Worm (Caenorhabditis elegans) whole organism, mixed stage, embryonic: ENCODE data around the gene his-5.
A peak's percentile ranks its signal among the peaks of the same experiment; 100 is the strongest.

Experiments used
- M03D4.4 ChIP-seq: sonication (generic microtip); optimal IDR thresholded peaks from 2 replicates; lab custom pipeline; 2017; ENCODE audit warnings: mild to moderate bottlenecking, missing genetic modification characterization, missing compliant biosample characterization
- bed-3 ChIP-seq: fragments of 200-800 bp; sonication (Bioruptor generic); optimal IDR thresholded peaks from 3 replicates; lab custom pipeline; 2018; ENCODE audit warnings: mild to moderate bottlenecking, missing genetic modification characterization, moderate library complexity, missing compliant biosample characterization
- blmp-1 ChIP-seq: fragments of 150-350 bp; optimal IDR thresholded peaks from 2 replicates; lab custom pipeline; 2014; ENCODE audit warnings: missing biosample characterization, missing genetic modification characterization
- ceh-39 ChIP-seq: fragments of 150-350 bp; optimal IDR thresholded peaks from 2 replicates; lab custom pipeline; 2014; ENCODE audit warnings: missing biosample characterization, missing genetic modification characterization
- ceh-43 ChIP-seq: fragments of 200-800 bp; sonication (Bioruptor generic); optimal IDR thresholded peaks from 2 replicates; lab custom pipeline; 2018; ENCODE audit warnings: mild to moderate bottlenecking, missing genetic modification characterization, moderate library complexity, missing compliant biosample characterization
- ceh-83 ChIP-seq: fragments of 200-800 bp; sonication (Bioruptor generic); optimal IDR thresholded peaks from 2 replicates; lab custom pipeline; 2018; ENCODE audit warnings: mild to moderate bottlenecking, missing genetic modification characterization, missing compliant biosample characterization
- ces-1 ChIP-seq: fragments of 150-350 bp; optimal IDR thresholded peaks from 2 replicates; lab custom pipeline; 2014; ENCODE audit warnings: missing biosample characterization, missing genetic modification reagents, missing genetic modification characterization
- cnd-1 ChIP-seq: fragments of 200-800 bp; sonication (Bioruptor generic); optimal IDR thresholded peaks from 2 replicates; lab custom pipeline; 2018; ENCODE audit warnings: mild to moderate bottlenecking, missing genetic modification characterization, missing compliant biosample characterization
- drap-1 ChIP-seq: fragments of 200-800 bp; sonication (Bioruptor generic); optimal IDR thresholded peaks from 3 replicates; lab custom pipeline; 2018; ENCODE audit warnings: mild to moderate bottlenecking, missing genetic modification characterization, missing compliant biosample characterization
- elt-1 ChIP-seq: sonication (generic microtip); optimal IDR thresholded peaks from 2 replicates; lab custom pipeline; 2017; ENCODE audit warnings: missing genetic modification characterization, mild to moderate bottlenecking, missing compliant biosample characterization, antibody characterized with exemption, moderate library complexity, borderline replicate concordance; ENCODE audit not compliant: insufficient read depth
- elt-3 ChIP-seq: fragments of 150-350 bp; optimal IDR thresholded peaks from 2 replicates; lab custom pipeline; 2014; ENCODE audit warnings: missing biosample characterization, missing genetic modification characterization
- flh-1 ChIP-seq: fragments of 200-800 bp; sonication (Bioruptor generic); optimal IDR thresholded peaks from 2 replicates; lab custom pipeline; 2018; ENCODE audit warnings: mild to moderate bottlenecking, missing genetic modification characterization, moderate library complexity, missing compliant biosample characterization
- ham-2 ChIP-seq: fragments of 200-800 bp; sonication (Bioruptor generic); optimal IDR thresholded peaks from 2 replicates; lab custom pipeline; 2018; ENCODE audit warnings: mild to moderate bottlenecking, missing genetic modification characterization, missing compliant biosample characterization
- hlh-1 ChIP-seq: fragments of 150-350 bp; optimal IDR thresholded peaks from 2 replicates; lab custom pipeline; 2014; ENCODE audit warnings: missing biosample characterization, missing genetic modification reagents, missing genetic modification characterization
- lin-13 ChIP-seq: fragments of 150-350 bp; optimal IDR thresholded peaks from 2 replicates; lab custom pipeline; 2014; ENCODE audit warnings: missing biosample characterization, missing genetic modification characterization
- lin-32 ChIP-seq: fragments of 200-800 bp; sonication (Bioruptor generic); optimal IDR thresholded peaks from 2 replicates; lab custom pipeline; 2018; ENCODE audit warnings: mild to moderate bottlenecking, missing genetic modification characterization, missing compliant biosample characterization
- lsy-2 ChIP-seq: fragments of 150-350 bp; optimal IDR thresholded peaks from 2 replicates; lab custom pipeline; 2014; ENCODE audit warnings: missing biosample characterization, missing genetic modification characterization
- mab-5 ChIP-seq: fragments of 150-350 bp; optimal IDR thresholded peaks from 2 replicates; lab custom pipeline; 2014; ENCODE audit warnings: missing biosample characterization, missing genetic modification characterization
- mep-1 ChIP-seq: fragments of 150-350 bp; optimal IDR thresholded peaks from 2 replicates; lab custom pipeline; 2017; ENCODE audit warnings: missing biosample characterization, missing genetic modification reagents, missing genetic modification characterization, inconsistent platforms
- mls-2 ChIP-seq: sonication (generic microtip); optimal IDR thresholded peaks from 2 replicates; lab custom pipeline; 2016; ENCODE audit warnings: mild to moderate bottlenecking, missing genetic modification characterization, moderate library complexity, missing compliant biosample characterization
- nhr-12 ChIP-seq: fragments of 150-350 bp; optimal IDR thresholded peaks from 2 replicates; lab custom pipeline; 2014; ENCODE audit warnings: missing biosample characterization, missing genetic modification characterization
- nhr-2 ChIP-seq: fragments of 150-350 bp; optimal IDR thresholded peaks from 2 replicates; lab custom pipeline; 2014; ENCODE audit warnings: missing biosample characterization, missing genetic modification characterization
- nhr-237 ChIP-seq: fragments of 150-350 bp; optimal IDR thresholded peaks from 2 replicates; lab custom pipeline; 2014; ENCODE audit warnings: missing biosample characterization, missing genetic modification characterization
- nhr-28 ChIP-seq: fragments of 150-350 bp; optimal IDR thresholded peaks from 2 replicates; lab custom pipeline; 2014; ENCODE audit warnings: missing biosample characterization, missing genetic modification characterization
- nhr-76 ChIP-seq: sonication (generic microtip); optimal IDR thresholded peaks from 2 replicates; lab custom pipeline; 2017; ENCODE audit warnings: missing biosample characterization, missing genetic modification characterization
- pha-4 ChIP-seq: fragments of 150-350 bp; optimal IDR thresholded peaks from 2 replicates; lab custom pipeline; 2018; ENCODE audit warnings: missing biosample characterization, missing genetic modification reagents, missing genetic modification characterization
- sem-2 ChIP-seq: fragments of 200-800 bp; sonication (Bioruptor generic); optimal IDR thresholded peaks from 2 replicates; lab custom pipeline; 2018; ENCODE audit warnings: mild to moderate bottlenecking, missing genetic modification characterization, missing compliant biosample characterization
- snpc-4 ChIP-seq: fragments of 150-350 bp; optimal IDR thresholded peaks from 2 replicates; lab custom pipeline; 2014; ENCODE audit warnings: missing biosample characterization, missing genetic modification characterization
- sptf-1 ChIP-seq: sonication (generic microtip); optimal IDR thresholded peaks from 2 replicates; lab custom pipeline; 2017; ENCODE audit warnings: mild to moderate bottlenecking, missing genetic modification characterization, moderate library complexity, missing compliant biosample characterization
- tbx-8 ChIP-seq: fragments of 200-800 bp; sonication (Bioruptor generic); optimal IDR thresholded peaks from 2 replicates; lab custom pipeline; 2018; ENCODE audit warnings: mild to moderate bottlenecking, missing genetic modification characterization, moderate library complexity, missing compliant biosample characterization
- unc-120 ChIP-seq: sonication (generic microtip); optimal IDR thresholded peaks from 2 replicates; lab custom pipeline; 2017; ENCODE audit warnings: missing genetic modification characterization, missing compliant biosample characterization; ENCODE audit not compliant: poor library complexity, severe bottlenecking
- unc-39 ChIP-seq: fragments of 150-350 bp; optimal IDR thresholded peaks from 2 replicates; lab custom pipeline; 2014; ENCODE audit warnings: missing biosample characterization, missing genetic modification characterization
- unc-62 ChIP-seq: fragments of 150-350 bp; optimal IDR thresholded peaks from 2 replicates; lab custom pipeline; 2014; ENCODE audit warnings: missing biosample characterization, missing genetic modification reagents, missing genetic modification characterization
- zip-8 ChIP-seq: fragments of 150-350 bp; optimal IDR thresholded peaks from 2 replicates; lab custom pipeline; 2014; ENCODE audit warnings: missing biosample characterization, missing genetic modification characterization
- ztf-11 ChIP-seq: fragments of 150-350 bp; optimal IDR thresholded peaks from 2 replicates; lab custom pipeline; 2014; ENCODE audit warnings: missing biosample characterization, missing genetic modification characterization

Gene his-5

ce11 chrV:8500348-8500747 is 34.7 kb upstream of the his-5 start:
- TF ChIP-seq blmp-1 (tag; lab: Kevin White, UChicago), result no peak
- peak; percentile 38 for TF ChIP-seq lsy-2 (tag; lab: Kevin White, UChicago)
- TF ChIP-seq ces-1 (GFP tag; lab: Kevin White, UChicago), result peak; percentile 73
- TF ChIP-seq nhr-2 (tag; lab: Kevin White, UChicago), result no peak
- peak; percentile 71 for TF ChIP-seq ceh-39 (tag; lab: Kevin White, UChicago)
- peak; percentile 99 for TF ChIP-seq ham-2
- peak; percentile 94 for TF ChIP-seq pha-4 (tag; lab: Kevin White, UChicago)
- TF ChIP-seq mep-1 (tag; lab: Kevin White, UChicago), result peak; percentile 88
- peak; percentile 96 for TF ChIP-seq sem-2
- peak; percentile 88 for TF ChIP-seq ztf-11 (tag; lab: Kevin White, UChicago)
- TF ChIP-seq mab-5, result peak; percentile 62
- TF ChIP-seq cnd-1 (tag; lab: Kevin White, UChicago), result peak; percentile 99
- peak; percentile 99 for TF ChIP-seq mls-2 (tag; lab: Kevin White, UChicago)
- peak; percentile 99 for TF ChIP-seq sptf-1 (tag; lab: Kevin White, UChicago)
- peak; percentile 97 for TF ChIP-seq bed-3
- peak; percentile 80 for TF ChIP-seq nhr-12 (tag; lab: Kevin White, UChicago)
- peak; percentile 99 for TF ChIP-seq unc-120 (tag; lab: Kevin White, UChicago)
- TF ChIP-seq nhr-28, result peak; percentile 95
- peak; percentile 92 for TF ChIP-seq lin-13 (tag; lab: Kevin White, UChicago)
- peak; percentile 89 for TF ChIP-seq unc-62
- TF ChIP-seq hlh-1 (tag; lab: Kevin White, UChicago), result peak; percentile 86
- no peak for TF ChIP-seq elt-1 (tag; lab: Kevin White, UChicago)
- TF ChIP-seq ceh-83, result peak; percentile 99
- peak; percentile 88 for TF ChIP-seq nhr-76 (tag; lab: Kevin White, UChicago)
- TF ChIP-seq flh-1 (GFP tag; lab: Kevin White, UChicago), result peak; percentile 97
- TF ChIP-seq drap-1 (GFP tag; lab: Kevin White, UChicago), result peak; percentile 99
- TF ChIP-seq ceh-43 (GFP tag; lab: Kevin White, UChicago), result peak; percentile 98
- TF ChIP-seq unc-39 (tag; lab: Kevin White, UChicago), result peak; percentile 98
- TF ChIP-seq elt-3 (tag; lab: Kevin White, UChicago), result peak; percentile 92
- no peak for TF ChIP-seq zip-8 (tag; lab: Kevin White, UChicago)
- TF ChIP-seq M03D4.4 (tag; lab: Kevin White, UChicago), result peak; percentile 98
- no peak for TF ChIP-seq snpc-4 (tag; lab: Kevin White, UChicago)
- TF ChIP-seq nhr-237, result peak; percentile 88
- TF ChIP-seq lin-32, result peak; percentile 99
- TF ChIP-seq tbx-8 (GFP tag; lab: Kevin White, UChicago), result peak; percentile 98

- TF ChIP-seq ces-1 (GFP tag; lab: Kevin White, UChicago) (peak; percentile 37), nhr-28 (no peak), tbx-8 (GFP tag; lab: Kevin White, UChicago) (no peak), zip-8 (tag; lab: Kevin White, UChicago) (no peak)
Observed at ce11 chrV:8507324-8507723, 27.7 kb upstream of the his-5 start, which contains the start of gene ZK994.6. ZK994.6 (minus strand) TSS chrV:8507424.

ce11 chrV:8513361-8513760 is 21.7 kb upstream of the his-5 start, which contains the start of gene F45F2.9:
F45F2.9 (minus strand) TSS chrV:8513461.
- TF ChIP-seq ceh-43 (GFP tag; lab: Kevin White, UChicago), result no peak
- TF ChIP-seq cnd-1 (tag; lab: Kevin White, UChicago), result no peak
- TF ChIP-seq unc-62, result no peak
- TF ChIP-seq hlh-1 (tag; lab: Kevin White, UChicago), result no peak
- no peak for TF ChIP-seq lin-32
- TF ChIP-seq ceh-83, result no peak
- no peak for TF ChIP-seq elt-3 (tag; lab: Kevin White, UChicago)
- no peak for TF ChIP-seq blmp-1 (tag; lab: Kevin White, UChicago)
- TF ChIP-seq flh-1 (GFP tag; lab: Kevin White, UChicago), result no peak
- TF ChIP-seq unc-120 (tag; lab: Kevin White, UChicago), result no peak
- TF ChIP-seq sptf-1 (tag; lab: Kevin White, UChicago), result no peak
- no peak for TF ChIP-seq zip-8 (tag; lab: Kevin White, UChicago)
- TF ChIP-seq ztf-11 (tag; lab: Kevin White, UChicago), result no peak
- TF ChIP-seq tbx-8 (GFP tag; lab: Kevin White, UChicago), result no peak
- TF ChIP-seq nhr-76 (tag; lab: Kevin White, UChicago), result no peak
- no peak for TF ChIP-seq mls-2 (tag; lab: Kevin White, UChicago)
- TF ChIP-seq snpc-4 (tag; lab: Kevin White, UChicago), result no peak
